Fruit fly (Drosophila melanogaster) whole organism, embryonic: ENCODE measurements around the gene Vsp37A.
A peak's percentile ranks its signal among the peaks of the same experiment; 100 is the strongest.

ENCODE experiments used
- Antp ChIP-seq: fragments of 200-800 bp; sonication (Bioruptor generic); optimal IDR thresholded peaks from 3 replicates; lab custom pipeline; 2016; ENCODE audit warnings: missing biosample characterization, missing genetic modification characterization
- Atf6 ChIP-seq: fragments of 200-800 bp; sonication (Bioruptor generic); IDR thresholded peaks from 2 replicates; pipeline ENCODE4 v1.3.6; 2022; ENCODE audit warnings: missing biosample characterization, missing genetic modification characterization
- B-H2 ChIP-seq: fragments of 200-800 bp; sonication (Bioruptor generic); optimal IDR thresholded peaks from 2 replicates; lab custom pipeline; 2018; ENCODE audit warnings: missing biosample characterization, mild to moderate bottlenecking, missing genetic modification characterization
- CG10267 ChIP-seq: fragments of 200-800 bp; sonication (Bioruptor generic); optimal IDR thresholded peaks from 2 replicates; lab custom pipeline; 2018; ENCODE audit warnings: missing biosample characterization, mild to moderate bottlenecking, missing genetic modification characterization, moderate library complexity
- CG10321 ChIP-seq: fragments of 200-800 bp; sonication (Bioruptor generic); IDR thresholded peaks from 2 replicates; pipeline ENCODE4 v1.3.6; 2022; ENCODE audit warnings: missing biosample characterization, missing genetic modification characterization
- CG10366 ChIP-seq: fragments of 200-800 bp; sonication (Bioruptor generic); IDR thresholded peaks from 2 replicates; pipeline ENCODE4 v1.3.6; 2022; ENCODE audit warnings: missing biosample characterization, missing genetic modification characterization
- CG10462 ChIP-seq: fragments of 200-800 bp; sonication (Bioruptor generic); optimal IDR thresholded peaks from 2 replicates; lab custom pipeline; 2016; ENCODE audit warnings: missing biosample characterization, missing genetic modification characterization
- CG10543 ChIP-seq: fragments of 200-800 bp; sonication (Bioruptor generic); optimal IDR thresholded peaks from 3 replicates; lab custom pipeline; 2017; ENCODE audit warnings: missing biosample characterization, mild to moderate bottlenecking, missing genetic modification characterization, moderate library complexity
- CG10565 ChIP-seq: fragments of 200-800 bp; sonication (Bioruptor generic); optimal IDR thresholded peaks from 3 replicates; lab custom pipeline; 2016; ENCODE audit warnings: missing biosample characterization, mild to moderate bottlenecking, missing genetic modification characterization
- CG12104 ChIP-seq: fragments of 200-800 bp; sonication (Bioruptor generic); optimal IDR thresholded peaks from 3 replicates; lab custom pipeline; 2016; ENCODE audit warnings: missing biosample characterization, missing genetic modification characterization
- CG12155 ChIP-seq: fragments of 200-800 bp; sonication (Bioruptor generic); optimal IDR thresholded peaks from 3 replicates; lab custom pipeline; 2016; ENCODE audit warnings: missing biosample characterization, missing genetic modification characterization
- CG12236 ChIP-seq: fragments of 200-800 bp; sonication (Bioruptor generic); optimal IDR thresholded peaks from 2 replicates; lab custom pipeline; 2016; ENCODE audit warnings: missing biosample characterization, missing genetic modification characterization
- CG12299 ChIP-seq: fragments of 200-800 bp; sonication (Bioruptor generic); optimal IDR thresholded peaks from 2 replicates; lab custom pipeline; 2018; ENCODE audit warnings: missing biosample characterization, mild to moderate bottlenecking, missing genetic modification characterization
- CG13296 ChIP-seq: fragments of 200-800 bp; sonication (Bioruptor generic); optimal IDR thresholded peaks from 3 replicates; lab custom pipeline; 2018; ENCODE audit warnings: missing biosample characterization, mild to moderate bottlenecking, missing genetic modification characterization
- CG14050 ChIP-seq: fragments of 200-800 bp; sonication (Bioruptor generic); IDR thresholded peaks from 3 replicates; pipeline ENCODE4 v1.3.6; 2022; ENCODE audit warnings: missing biosample characterization, missing genetic modification characterization
- CG14441 ChIP-seq: fragments of 200-800 bp; sonication (Bioruptor generic); IDR thresholded peaks from 2 replicates; pipeline ENCODE4 v1.3.6; 2022; ENCODE audit warnings: missing biosample characterization, missing genetic modification characterization
- CG16815 ChIP-seq: fragments of 200-800 bp; sonication (Bioruptor generic); optimal IDR thresholded peaks from 3 replicates; lab custom pipeline; 2017; ENCODE audit warnings: missing biosample characterization, mild to moderate bottlenecking, missing genetic modification characterization
- CG18599 ChIP-seq: fragments of 200-800 bp; sonication (Bioruptor generic); optimal IDR thresholded peaks from 3 replicates; lab custom pipeline; 2017; ENCODE audit warnings: missing biosample characterization, missing genetic modification characterization, mild to moderate bottlenecking, moderate library complexity, missing genetic modification reagents
- CG3065 ChIP-seq: fragments of 200-800 bp; sonication (Bioruptor generic); optimal IDR thresholded peaks from 2 replicates; lab custom pipeline; 2016; ENCODE audit warnings: missing biosample characterization, missing genetic modification characterization
- CG3281 ChIP-seq: fragments of 200-800 bp; sonication (Bioruptor generic); optimal IDR thresholded peaks from 3 replicates; lab custom pipeline; 2017; ENCODE audit warnings: missing biosample characterization, mild to moderate bottlenecking, missing genetic modification characterization
- CG33557 ChIP-seq: fragments of 200-800 bp; sonication (Bioruptor generic); optimal IDR thresholded peaks from 2 replicates; lab custom pipeline; 2019; ENCODE audit warnings: missing biosample characterization, mild to moderate bottlenecking, missing genetic modification characterization, moderate library complexity
- CG5180 ChIP-seq: fragments of 200-800 bp; sonication (Bioruptor generic); optimal IDR thresholded peaks from 3 replicates; lab custom pipeline; 2017; ENCODE audit warnings: missing biosample characterization, missing genetic modification characterization, mild to moderate bottlenecking, moderate library complexity, missing genetic modification reagents
- CG5245 ChIP-seq: fragments of 200-800 bp; sonication (Bioruptor generic); optimal IDR thresholded peaks from 3 replicates; lab custom pipeline; 2016; ENCODE audit warnings: missing biosample characterization, missing genetic modification characterization
- CG8089 ChIP-seq: fragments of 200-800 bp; sonication (Bioruptor generic); optimal IDR thresholded peaks from 3 replicates; lab custom pipeline; 2016; ENCODE audit warnings: missing biosample characterization, missing genetic modification characterization
- CoRest ChIP-seq: fragments of 200-800 bp; sonication (Bioruptor generic); optimal IDR thresholded peaks from 3 replicates; lab custom pipeline; 2018; ENCODE audit warnings: missing biosample characterization, mild to moderate bottlenecking, missing genetic modification characterization, moderate library complexity
- Dfd ChIP-seq, 2 experiments: fragments of >200 bp; optimal IDR thresholded peaks; 2 replicates each; lab custom pipeline; 2017; ENCODE audit warnings: missing biosample characterization in 2 of 2, missing genetic modification characterization in 2 of 2
- H15 ChIP-seq: fragments of 200-800 bp; sonication (Bioruptor generic); IDR thresholded peaks from 3 replicates; pipeline ENCODE4 v1.3.6; 2022; ENCODE audit warnings: missing biosample characterization, missing genetic modification characterization
- Hand ChIP-seq: fragments of 200-800 bp; sonication (Bioruptor generic); optimal IDR thresholded peaks from 2 replicates; lab custom pipeline; 2017; ENCODE audit warnings: mild to moderate bottlenecking, missing biosample characterization, missing genetic modification reagents, missing genetic modification characterization
- Hr51 ChIP-seq, 2 experiments: fragments of 200-800 bp; sonication (Bioruptor generic); optimal IDR thresholded peaks; 2 replicates in 1 of 2; 3 replicates in 1 of 2; lab custom pipeline; 2016 to 2018; ENCODE audit warnings: missing biosample characterization in 2 of 2, missing genetic modification characterization in 2 of 2, mild to moderate bottlenecking in 1 of 2, moderate library complexity in 1 of 2
- Meics ChIP-seq: fragments of 200-800 bp; sonication (Bioruptor generic); optimal IDR thresholded peaks from 2 replicates; lab custom pipeline; 2017; ENCODE audit warnings: missing biosample characterization, mild to moderate bottlenecking, missing genetic modification characterization
- Nf-YB ChIP-seq: fragments of 200-800 bp; sonication (Bioruptor generic); optimal IDR thresholded peaks from 3 replicates; lab custom pipeline; 2019; ENCODE audit warnings: missing biosample characterization, mild to moderate bottlenecking, missing genetic modification characterization, moderate library complexity
- Nf-YC ChIP-seq: fragments of 200-800 bp; optimal IDR thresholded peaks from 3 replicates; lab custom pipeline; 2019; ENCODE audit warnings: missing biosample characterization, mild to moderate bottlenecking, missing genetic modification characterization, moderate library complexity
- Rfx ChIP-seq: fragments of 200-800 bp; sonication (Bioruptor generic); IDR thresholded peaks from 2 replicates; pipeline ENCODE4 v1.3.6; 2022; ENCODE audit warnings: missing biosample characterization, missing genetic modification characterization
- Usf ChIP-seq: fragments of 200-800 bp; sonication (Bioruptor generic); optimal IDR thresholded peaks from 2 replicates; lab custom pipeline; 2017; ENCODE audit warnings: missing genotype, missing biosample characterization, missing genetic modification characterization
- al ChIP-seq: fragments of 200-800 bp; sonication (Bioruptor generic); IDR thresholded peaks from 2 replicates; pipeline ENCODE4 v1.3.6; 2022; ENCODE audit warnings: missing biosample characterization, missing genetic modification characterization
- ap ChIP-seq: fragments of 200-800 bp; sonication (Bioruptor generic); IDR thresholded peaks from 2 replicates; pipeline ENCODE4 v1.3.6; 2022; ENCODE audit warnings: missing biosample characterization, missing genetic modification characterization
- chif ChIP-seq, 2 experiments: fragments of 200-800 bp; sonication (Bioruptor generic); optimal IDR thresholded peaks; 3 replicates each; lab custom pipeline; 2016; ENCODE audit warnings: missing biosample characterization in 2 of 2, missing genetic modification characterization in 2 of 2
- corto ChIP-seq: fragments of 200-800 bp; sonication (Bioruptor generic); optimal IDR thresholded peaks from 2 replicates; lab custom pipeline; 2016; ENCODE audit warnings: missing biosample characterization, mild to moderate bottlenecking, missing genetic modification characterization, moderate library complexity
- dm ChIP-seq: fragments of 200-800 bp; sonication (Bioruptor generic); optimal IDR thresholded peaks from 3 replicates; lab custom pipeline; 2016; ENCODE audit warnings: missing biosample characterization, missing genetic modification characterization
- ems ChIP-seq: fragments of 200-800 bp; sonication (Bioruptor generic); optimal IDR thresholded peaks from 3 replicates; lab custom pipeline; 2016; ENCODE audit warnings: missing biosample characterization, missing genetic modification characterization
- fru ChIP-seq: fragments of >200 bp; optimal IDR thresholded peaks from 2 replicates; lab custom pipeline; 2017
- ftz-f1 ChIP-seq: fragments of 200-800 bp; sonication (Bioruptor generic); optimal IDR thresholded peaks from 2 replicates; lab custom pipeline; 2016; ENCODE audit warnings: missing biosample characterization, missing genetic modification characterization
- kni ChIP-seq: fragments of 200-800 bp; sonication (Bioruptor generic); optimal IDR thresholded peaks from 3 replicates; lab custom pipeline; 2017; ENCODE audit warnings: mild to moderate bottlenecking, missing biosample characterization, missing genetic modification reagents, missing genetic modification characterization
- luna ChIP-seq: fragments of 200-800 bp; sonication (Bioruptor generic); optimal IDR thresholded peaks from 2 replicates; lab custom pipeline; 2016; ENCODE audit warnings: missing biosample characterization, missing genetic modification characterization
- onecut ChIP-seq: fragments of 200-800 bp; sonication (Bioruptor generic); IDR thresholded peaks from 2 replicates; pipeline ENCODE4 v1.3.6; 2022; ENCODE audit warnings: missing biosample characterization, missing genetic modification characterization
- sens ChIP-seq: fragments of 200-800 bp; sonication (Bioruptor generic); peaks from one replicate; lab custom pipeline; 2016; ENCODE audit warnings: missing biosample characterization, missing genetic modification characterization
- sug ChIP-seq: fragments of 200-800 bp; optimal IDR thresholded peaks from 2 replicates; lab custom pipeline; 2019; ENCODE audit warnings: missing biosample characterization, mild to moderate bottlenecking, missing genetic modification characterization, moderate library complexity
- unc-4 ChIP-seq: fragments of 200-800 bp; sonication (Bioruptor generic); IDR thresholded peaks from 2 replicates; pipeline ENCODE4 v1.3.6; 2022; ENCODE audit warnings: missing biosample characterization, missing genetic modification characterization; ENCODE audit not compliant: partially characterized antibody
- vfl ChIP-seq: fragments of 200-800 bp; sonication (Bioruptor generic); optimal IDR thresholded peaks from 2 replicates; lab custom pipeline; 2016; ENCODE audit warnings: missing biosample characterization, missing genetic modification characterization
- wdn ChIP-seq: fragments of 200-800 bp; sonication (Bioruptor generic); IDR thresholded peaks from 2 replicates; pipeline ENCODE4 v1.3.6; 2022; ENCODE audit warnings: missing biosample characterization, missing genetic modification characterization
- zen2 ChIP-seq: fragments of 200-800 bp; sonication (Bioruptor generic); IDR thresholded peaks from 3 replicates; pipeline ENCODE4 v1.3.6; 2022; ENCODE audit warnings: missing biosample characterization, missing genetic modification characterization; ENCODE audit not compliant: partially characterized antibody
- zfh2 ChIP-seq: fragments of 200-800 bp; sonication (Bioruptor generic); optimal IDR thresholded peaks from 2 replicates; lab custom pipeline; 2016; ENCODE audit warnings: missing biosample characterization, missing genetic modification characterization

Gene Vsp37A

DNA sequence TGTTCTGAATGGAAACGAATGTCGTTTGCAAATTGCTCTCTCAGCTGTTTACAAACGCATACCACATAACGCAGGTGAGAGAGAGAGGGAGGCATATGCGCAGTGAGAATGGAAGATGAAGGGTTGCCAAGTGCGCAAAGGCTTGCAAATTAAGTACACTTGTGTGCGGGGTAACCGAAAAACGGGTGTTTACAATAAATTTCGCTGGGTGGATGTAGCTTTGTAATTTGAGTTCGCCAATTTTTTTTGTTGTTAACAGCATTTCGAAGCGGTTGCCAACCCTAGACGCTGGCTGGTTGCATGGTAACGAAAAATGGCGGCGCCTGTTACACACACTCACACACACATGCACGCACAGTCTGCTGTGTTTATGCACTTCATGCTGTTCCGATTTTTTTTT is 33.6 kb downstream of the Vsp37A start (continued):
- TF ChIP-seq kni (GFP tag; lab: Kevin White, UChicago) (peak; percentile 92), CG10462 (peak; percentile 89), sens (GFP tag; lab: Kevin White, UChicago) (peak; percentile 99), luna (GFP tag; lab: Kevin White, UChicago) (peak; percentile 79), corto (GFP tag; lab: Kevin White, UChicago) (peak; percentile 90), CG3065 (peak; percentile 87), B-H2 (peak; percentile 94), CG14050 (GFP tag; lab: Robert Waterston, UW) (peak; percentile 94), CG12299 (tag; lab: Kevin White, UChicago) (peak; percentile 92), CG10565 (peak; percentile 85), sug (tag; lab: Kevin White, UChicago) (peak; percentile 89), ems (GFP tag; lab: Kevin White, UChicago) (peak; percentile 89), Meics (peak; percentile 96), CG18599 (peak; percentile 97), Nf-YC (tag; lab: Kevin White, UChicago) (peak; percentile 83), CG10543 (GFP tag; lab: Kevin White, UChicago) (peak; percentile 95), CG33557 (peak; percentile 92), fru (no peak), Atf6 (peak; percentile 94), CG5245 (GFP tag; lab: Kevin White, UChicago) (peak; percentile 95), zfh2 (GFP tag; lab: Kevin White, UChicago) (peak; percentile 92), Hr51 (GFP tag; optimal IDR thresholded peaks at IDR 0.05; lab: Kevin White, UChicago) (peak; percentile 94 to 95), onecut (GFP tag; lab: Robert Waterston, UW) (peak; percentile 95), ftz-f1 (GFP tag; lab: Kevin White, UChicago) (no peak), CG14441 (peak; percentile 97), wdn (peak; percentile 95), CG10321 (GFP tag; lab: Robert Waterston, UW) (peak; percentile 70), CG5180 (GFP tag; lab: Kevin White, UChicago) (peak; percentile 89), CG12104 (GFP tag; lab: Kevin White, UChicago) (peak; percentile 93), vfl (peak; percentile 89), Usf (GFP tag; lab: Kevin White, UChicago) (peak; percentile 88), CG10267 (tag; lab: Kevin White, UChicago) (peak; percentile 82), CG13296 (GFP tag; lab: Kevin White, UChicago) (peak; percentile 95), al (GFP tag; lab: Robert Waterston, UW) (peak; percentile 92), Dfd (GFP tag; optimal IDR thresholded peaks at IDR 0.05; lab: Kevin White, UChicago) (no peak), CG12236 (peak; percentile 85), chif (GFP tag; optimal IDR thresholded peaks at IDR 0.05; lab: Kevin White, UChicago) (peak; percentile 92 to 93), ap (peak; percentile 95), Antp (GFP tag; lab: Kevin White, UChicago) (peak; percentile 97), CG3281 (GFP tag; lab: Kevin White, UChicago) (peak; percentile 94), CoRest (peak; percentile 95), CG8089 (GFP tag; lab: Kevin White, UChicago) (peak; percentile 93), Hand (GFP tag; lab: Kevin White, UChicago) (peak; percentile 88), CG10366 (GFP tag; lab: Robert Waterston, UW) (peak; percentile 96), CG12155 (GFP tag; lab: Kevin White, UChicago) (peak; percentile 92), Rfx (peak; percentile 98), zen2 (GFP tag; lab: Robert Waterston, UW) (no peak), dm (GFP tag; lab: Kevin White, UChicago) (peak; percentile 85), CG16815 (GFP tag; lab: Kevin White, UChicago) (peak; percentile 90), Nf-YB (GFP tag; lab: Kevin White, UChicago) (peak; percentile 74), unc-4 (GFP tag; lab: Robert Waterston, UW) (no peak), H15 (GFP tag; lab: Robert Waterston, UW) (peak; percentile 96)
